Worm (Caenorhabditis elegans) whole organism, L2 larva: ENCODE data around the gene C34F6.10.

Source experiments
- F13H6.1 ChIP-seq: sonication (generic microtip); optimal IDR thresholded peaks from 2 replicates; lab custom pipeline; 2016; ENCODE audit warnings: missing genetic modification characterization, missing compliant biosample characterization
- R02D3.7 ChIP-seq: fragments of 150-350 bp; optimal IDR thresholded peaks from 2 replicates; lab custom pipeline; 2014; ENCODE audit warnings: missing biosample characterization, missing genetic modification characterization
- Y55F3AM.14 ChIP-seq: fragments of 200-800 bp; sonication (Bioruptor generic); optimal IDR thresholded peaks from 2 replicates; lab custom pipeline; 2018; ENCODE audit warnings: mild to moderate bottlenecking, missing genetic modification characterization, missing compliant biosample characterization
- ama-1 ChIP-seq: fragments of 150-350 bp; optimal IDR thresholded peaks from 2 replicates; lab custom pipeline; 2018; ENCODE audit warnings: inconsistent platforms
- blmp-1 ChIP-seq: sonication (generic microtip); optimal IDR thresholded peaks from 2 replicates; lab custom pipeline; 2017; ENCODE audit warnings: missing genetic modification characterization, mild to moderate bottlenecking, missing compliant biosample characterization, antibody characterized with exemption, moderate library complexity; ENCODE audit not compliant: insufficient read depth
- ceh-16 ChIP-seq: fragments of 150-350 bp; optimal IDR thresholded peaks from 2 replicates; lab custom pipeline; 2014; ENCODE audit warnings: missing biosample characterization, missing genetic modification characterization
- crh-2 ChIP-seq: sonication (generic microtip); optimal IDR thresholded peaks from 2 replicates; lab custom pipeline; 2017; ENCODE audit warnings: missing biosample characterization, missing genetic modification characterization
- dmd-4 ChIP-seq: sonication (generic microtip); optimal IDR thresholded peaks from 2 replicates; lab custom pipeline; 2017; ENCODE audit warnings: missing biosample characterization, missing genetic modification characterization
- egl-27 ChIP-seq: sonication (generic microtip); optimal IDR thresholded peaks from 3 replicates; lab custom pipeline; 2017; ENCODE audit warnings: missing biosample characterization, missing genetic modification reagents, missing genetic modification characterization
- elt-1 ChIP-seq: fragments of 150-350 bp; optimal IDR thresholded peaks from 2 replicates; lab custom pipeline; 2014; ENCODE audit warnings: missing biosample characterization, missing genetic modification characterization
- fos-1 ChIP-seq: fragments of 150-350 bp; optimal IDR thresholded peaks from 2 replicates; lab custom pipeline; 2014; ENCODE audit warnings: missing biosample characterization, missing genetic modification characterization
- gmeb-1 ChIP-seq: fragments of 150-350 bp; optimal IDR thresholded peaks from 2 replicates; lab custom pipeline; 2014; ENCODE audit warnings: missing biosample characterization, missing genetic modification characterization
- lin-11 ChIP-seq: fragments of 150-350 bp; sonication (generic microtip); optimal IDR thresholded peaks from 2 replicates; lab custom pipeline; 2014; ENCODE audit warnings: missing biosample characterization, missing genetic modification characterization, inconsistent platforms, mixed read lengths
- lin-13 ChIP-seq: fragments of 150-350 bp; optimal IDR thresholded peaks from 2 replicates; lab custom pipeline; 2014; ENCODE audit warnings: missing biosample characterization, missing genetic modification reagents, missing genetic modification characterization
- lin-39 ChIP-seq: fragments of 150-350 bp; optimal IDR thresholded peaks from 2 replicates; lab custom pipeline; 2014; ENCODE audit warnings: missing biosample characterization, missing genetic modification reagents, missing genetic modification characterization
- lsy-2 ChIP-seq, 2 experiments: fragments of 150-350 bp in 1 of 2; sonication (generic microtip) in 1 of 2; optimal IDR thresholded peaks; 2 replicates each; lab custom pipeline; 2014 to 2017; ENCODE audit warnings: missing biosample characterization in 2 of 2, missing genetic modification characterization in 2 of 2
- mab-5 ChIP-seq: fragments of 150-350 bp; optimal IDR thresholded peaks from 2 replicates; lab custom pipeline; 2014; ENCODE audit warnings: missing biosample characterization, missing genetic modification characterization
- mbf-1 ChIP-seq: sonication (generic microtip); optimal IDR thresholded peaks from 2 replicates; lab custom pipeline; 2017; ENCODE audit warnings: missing biosample characterization, missing genetic modification characterization
- nhr-10 ChIP-seq: sonication (generic microtip); optimal IDR thresholded peaks from 2 replicates; lab custom pipeline; 2017; ENCODE audit warnings: missing biosample characterization, missing genetic modification characterization
- nhr-11 ChIP-seq: fragments of 150-350 bp; optimal IDR thresholded peaks from 2 replicates; lab custom pipeline; 2014; ENCODE audit warnings: missing biosample characterization, missing genetic modification characterization
- nhr-129 ChIP-seq: fragments of 150-350 bp; optimal IDR thresholded peaks from 2 replicates; lab custom pipeline; 2014; ENCODE audit warnings: missing biosample characterization, missing genetic modification characterization
- nhr-21 ChIP-seq: fragments of 150-350 bp; optimal IDR thresholded peaks from 2 replicates; lab custom pipeline; 2014; ENCODE audit warnings: missing biosample characterization, missing genetic modification characterization
- nhr-23 ChIP-seq: fragments of 150-350 bp; optimal IDR thresholded peaks from 2 replicates; lab custom pipeline; 2014; ENCODE audit warnings: missing biosample characterization, missing genetic modification reagents, missing genetic modification characterization
- nhr-6 ChIP-seq: fragments of 150-350 bp; optimal IDR thresholded peaks from 2 replicates; lab custom pipeline; 2014; ENCODE audit warnings: missing biosample characterization, missing genetic modification characterization
- sem-4 ChIP-seq: fragments of 150-350 bp; optimal IDR thresholded peaks from 2 replicates; lab custom pipeline; 2014; ENCODE audit warnings: missing biosample characterization, missing genetic modification reagents, missing genetic modification characterization
- skn-1 ChIP-seq: sonication (generic microtip); optimal IDR thresholded peaks from 2 replicates; lab custom pipeline; 2017; ENCODE audit warnings: missing biosample characterization, missing genetic modification characterization
- sma-3 ChIP-seq: sonication (generic microtip); optimal IDR thresholded peaks from 2 replicates; lab custom pipeline; 2016; ENCODE audit warnings: missing genetic modification reagents, missing genetic modification characterization, missing compliant biosample characterization
- sma-9 ChIP-seq, 2 experiments: fragments of 150-350 bp in 1 of 2; sonication (generic microtip) in 1 of 2; optimal IDR thresholded peaks; 2 replicates each; lab custom pipeline; 2014 to 2016; ENCODE audit warnings: missing genetic modification characterization in 2 of 2, mild to moderate bottlenecking in 1 of 2, missing biosample characterization in 1 of 2, missing compliant biosample characterization in 1 of 2, missing genetic modification reagents in 1 of 2, moderate library complexity in 1 of 2
- snpc-4 ChIP-seq: fragments of 150-350 bp; optimal IDR thresholded peaks from 2 replicates; lab custom pipeline; 2014; ENCODE audit warnings: missing biosample characterization, missing genetic modification characterization
- unc-39 ChIP-seq: fragments of 150-350 bp; optimal IDR thresholded peaks from 2 replicates; lab custom pipeline; 2014; ENCODE audit warnings: missing biosample characterization, missing genetic modification characterization
- unc-55 ChIP-seq: fragments of 150-350 bp; sonication (generic microtip); optimal IDR thresholded peaks from 3 replicates; lab custom pipeline; 2014; ENCODE audit warnings: missing biosample characterization, missing genetic modification reagents, missing genetic modification characterization
- zag-1 ChIP-seq: fragments of 150-350 bp; optimal IDR thresholded peaks from 2 replicates; lab custom pipeline; 2014; ENCODE audit warnings: missing biosample characterization, missing genetic modification characterization
- ztf-1 ChIP-seq: fragments of 200-800 bp; sonication (Bioruptor generic); conservative IDR thresholded peaks from 2 replicates; pipeline ENCODE4 v1.3.6; 2022; ENCODE audit warnings: missing genetic modification characterization, missing compliant biosample characterization
- ztf-11 ChIP-seq: sonication (generic microtip); optimal IDR thresholded peaks from 2 replicates; lab custom pipeline; 2017; ENCODE audit warnings: missing biosample characterization, missing genetic modification characterization
- ztf-4 ChIP-seq: fragments of 150-350 bp; optimal IDR thresholded peaks from 2 replicates; lab custom pipeline; 2014; ENCODE audit warnings: missing biosample characterization, missing genetic modification characterization

The C34F6.10 gene

ce11 chrX:11206953-11207352 lies 33.5 kb downstream of the C34F6.10 start, which contains the start of gene hst-2 (continued):
- TF ChIP-seq gmeb-1 (tag; lab: Kevin White, UChicago) (peak; percentile 89), unc-39 (tag; lab: Kevin White, UChicago) (no peak), mbf-1 (tag; lab: Kevin White, UChicago) (no peak), nhr-11 (tag; lab: Kevin White, UChicago) (no peak), egl-27 (tag; lab: Kevin White, UChicago) (peak; percentile 86), nhr-6 (peak; percentile 92), nhr-23 (tag; lab: Kevin White, UChicago) (no peak), blmp-1 (tag; lab: Kevin White, UChicago) (peak; percentile 61), skn-1 (tag; lab: Kevin White, UChicago) (no peak), lin-11 (tag; lab: Kevin White, UChicago) (peak; percentile 46), fos-1 (peak; percentile 77), ztf-4 (peak; percentile 76), ama-1 (lab: Kevin White, UChicago) (peak; percentile 15), lin-13 (GFP tag; lab: Kevin White, UChicago) (peak; percentile 88), nhr-21 (tag; lab: Kevin White, UChicago) (peak; percentile 92), zag-1 (tag; lab: Kevin White, UChicago) (peak; percentile 39), nhr-10 (tag; lab: Kevin White, UChicago) (peak; percentile 60), elt-1 (no peak), sma-3 (GFP tag; lab: Kevin White, UChicago) (peak; percentile 92)

ce11 chrX:11203773-11204172 lies 36.7 kb downstream of the C34F6.10 start, which contains the start of gene C34F6.11:
TSS of gene C34F6.11 (minus strand) at chrX:11203932.
- peak; percentile 39 for TF ChIP-seq fos-1
- peak; percentile 23 for TF ChIP-seq crh-2
- no peak for TF ChIP-seq nhr-10 (tag; lab: Kevin White, UChicago)

ce11 chrX:11201165-11201564 lies 39.3 kb downstream of the C34F6.10 start, which contains the start of gene col-179:
TSS of gene col-179 (plus strand) at chrX:11201465.
- TF ChIP-seq sma-3 (GFP tag; lab: Kevin White, UChicago) (no peak), lsy-2 (tag; optimal IDR thresholded peaks at IDR 0.05; lab: Kevin White, UChicago) (no peak), mab-5 (no peak), ztf-11 (tag; lab: Kevin White, UChicago) (no peak), lin-39 (tag; lab: Kevin White, UChicago) (no peak), ceh-16 (tag; lab: Kevin White, UChicago) (no peak), nhr-11 (tag; lab: Kevin White, UChicago) (no peak), lin-11 (tag; lab: Kevin White, UChicago) (no peak), nhr-6 (no peak), F13H6.1 (tag; lab: Kevin White, UChicago) (no peak), elt-1 (no peak), nhr-21 (tag; lab: Kevin White, UChicago) (no peak), unc-55 (no peak), nhr-23 (tag; lab: Kevin White, UChicago) (no peak), Y55F3AM.14 (GFP tag; lab: Kevin White, UChicago) (no peak), nhr-129 (tag; lab: Kevin White, UChicago) (no peak), sem-4 (tag; lab: Kevin White, UChicago) (no peak), sma-9 (GFP tag; optimal IDR thresholded peaks at IDR 0.05; lab: Kevin White, UChicago) (no peak), sma-9 (tag; optimal IDR thresholded peaks at IDR 0.05; lab: Kevin White, UChicago) (no peak), ztf-1 (GFP tag; lab: Robert Waterston, UW) (no peak)

- TF ChIP-seq R02D3.7 (tag; lab: Kevin White, UChicago) = no peak
- TF ChIP-seq lin-39 (tag; lab: Kevin White, UChicago) = no peak
- no peak for TF ChIP-seq elt-1
- no peak for TF ChIP-seq dmd-4 (tag; lab: Kevin White, UChicago)
- TF ChIP-seq egl-27 (tag; lab: Kevin White, UChicago) = no peak
- no peak for TF ChIP-seq ztf-11 (tag; lab: Kevin White, UChicago)
- no peak for TF ChIP-seq crh-2
- no peak for TF ChIP-seq snpc-4 (tag; lab: Kevin White, UChicago)
- no peak for TF ChIP-seq blmp-1 (tag; lab: Kevin White, UChicago)
These were observed 41.3 kb downstream of the C34F6.10 start, which contains the start of gene col-178 for ce11 chrX:11199155-11199554. TSS of gene col-178 (plus strand) at chrX:11199455.
